Worm (Caenorhabditis elegans): Measurements from ENCODE around the gene kmo-1.
A peak's percentile ranks its signal among the peaks of the same experiment; 100 is the strongest.

ce11 chrV:12025683-12026082 is 44.6 kb downstream of the kmo-1 start:
- TF ChIP-seq unc-86 (tag; optimal IDR thresholded peaks at IDR 0.05) (no peak), egl-27 (tag; optimal IDR thresholded peaks at IDR 0.05) (no peak), ces-1 (GFP tag; optimal IDR thresholded peaks at IDR 0.05) (no peak), fos-1 (tag; optimal IDR thresholded peaks at IDR 0.05) (no peak), efl-3 (GFP tag; optimal IDR thresholded peaks at IDR 0.05) (no peak), elt-2 (tag; optimal IDR thresholded peaks at IDR 0.05) (no peak), snpc-4 (tag; optimal IDR thresholded peaks at IDR 0.05) (no peak), ztf-4 (tag; optimal IDR thresholded peaks at IDR 0.05) (no peak), nhr-237 (tag; optimal IDR thresholded peaks at IDR 0.05) (no peak), ztf-11 (tag; optimal IDR thresholded peaks at IDR 0.05) (no peak), mep-1 (tag; optimal IDR thresholded peaks at IDR 0.05) (peak; percentile 45), aly-2 (tag; optimal IDR thresholded peaks at IDR 0.05) (no peak), unc-30 (tag; optimal IDR thresholded peaks at IDR 0.05) (no peak)

All from whole organism, L1 larva.